Worm (Caenorhabditis elegans): ENCODE data around the gene F53H1.3.
"Not testable (repeated sequence)": the region's sequence is repeated elsewhere in the genome, so short reads cannot be mapped to it uniquely, and the experiment has no call there.

The F53H1.3 gene

DNA sequence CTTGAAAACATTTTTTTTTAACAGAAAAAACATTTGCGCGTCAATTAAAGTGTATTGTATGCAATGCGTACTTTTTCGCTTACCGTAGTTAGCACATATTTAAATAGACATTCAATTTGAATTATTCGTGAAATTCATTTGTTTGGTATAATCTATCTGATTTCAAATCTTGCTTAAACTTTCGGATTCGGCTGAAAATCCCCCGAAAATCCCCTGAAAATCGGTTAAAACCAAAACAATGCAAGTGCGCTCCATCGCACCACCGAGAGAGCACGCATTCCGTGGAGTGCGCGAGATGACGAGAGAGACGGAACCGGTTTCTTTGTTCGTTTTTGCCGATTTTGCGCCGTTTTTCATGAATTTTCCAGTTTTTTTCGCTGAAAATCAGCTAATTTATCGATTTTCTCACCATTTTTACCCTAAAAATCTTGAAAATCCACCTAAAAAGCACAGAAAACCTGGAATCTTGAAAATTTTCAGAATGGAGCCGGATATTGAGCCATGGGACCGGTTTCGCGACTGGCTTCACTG is at the start of gene F53H1.3:
F53H1.3 (plus strand) TSS at position 481 of the 531 bp plus-strand sequence.
- no peak for TF ChIP-seq F13C5.2 (tag; optimal IDR thresholded peaks at IDR 0.05)
- TF ChIP-seq flt-1 (GFP tag; IDR thresholded peaks at IDR 0.05), result no peak
- TF ChIP-seq ceh-36 (tag; optimal IDR thresholded peaks at IDR 0.05), result no peak
- TF ChIP-seq ceh-13 (GFP tag; optimal IDR thresholded peaks at IDR 0.05), result no peak
- TF ChIP-seq aly-1 (tag; optimal IDR thresholded peaks at IDR 0.05), result no peak
- no peak for TF ChIP-seq tbx-11 (GFP tag; IDR thresholded peaks at IDR 0.05)
- TF ChIP-seq hmbx-1 (tag; optimal IDR thresholded peaks at IDR 0.05), result no peak
- TF ChIP-seq B0310.2 (tag; optimal IDR thresholded peaks at IDR 0.05), result no peak

DNA sequence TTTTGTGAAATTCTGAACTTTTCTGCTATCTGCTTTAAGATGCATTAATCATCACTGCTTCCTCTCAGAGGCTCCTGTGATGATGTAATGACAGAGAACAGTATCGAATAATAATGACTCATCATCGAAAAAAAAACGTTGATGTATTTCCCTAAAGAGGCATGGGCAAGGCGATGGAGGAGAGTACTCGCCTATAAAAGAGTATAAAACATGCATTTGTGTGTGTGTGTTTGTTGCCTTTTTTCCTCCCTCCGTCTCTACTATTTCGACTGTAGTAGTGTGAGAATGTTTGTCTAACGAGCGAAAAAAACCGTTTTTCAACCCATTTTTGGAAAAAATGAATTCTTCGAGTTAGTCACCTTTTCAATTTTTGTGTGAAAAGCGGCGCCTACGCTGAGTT is 44.1 kb upstream of the F53H1.3 start:
- TF ChIP-seq tbx-37 (GFP tag; conservative IDR thresholded peaks at IDR 0.05), result no peak
- TF ChIP-seq tra-4 (tag; optimal IDR thresholded peaks at IDR 0.05), result no peak
- TF ChIP-seq aly-1 (tag; optimal IDR thresholded peaks at IDR 0.05), result no peak
- no peak for TF ChIP-seq hmbx-1 (tag; optimal IDR thresholded peaks at IDR 0.05)
- TF ChIP-seq hmg-4 (GFP tag; optimal IDR thresholded peaks at IDR 0.05), result no peak
- no peak for TF ChIP-seq tbx-11 (GFP tag; IDR thresholded peaks at IDR 0.05)
- no peak for TF ChIP-seq ama-1 (optimal IDR thresholded peaks at IDR 0.05)
- no peak for TF ChIP-seq ceh-13 (GFP tag; optimal IDR thresholded peaks at IDR 0.05)
- TF ChIP-seq ets-7 (tag; optimal IDR thresholded peaks at IDR 0.05), result no peak
- no peak for TF ChIP-seq hnd-1 (tag; optimal IDR thresholded peaks at IDR 0.05)
- TF ChIP-seq F13C5.2 (tag; optimal IDR thresholded peaks at IDR 0.05), result no peak
- TF ChIP-seq scrt-1 (GFP tag; IDR thresholded peaks at IDR 0.05), result no peak
- no peak for TF ChIP-seq flt-1 (GFP tag; IDR thresholded peaks at IDR 0.05)
- no peak for TF ChIP-seq B0310.2 (tag; optimal IDR thresholded peaks at IDR 0.05)
- TF ChIP-seq ceh-36 (tag; optimal IDR thresholded peaks at IDR 0.05), result no peak
- TF ChIP-seq pes-1 (GFP tag; IDR thresholded peaks at IDR 0.05), result no peak
- TF ChIP-seq sea-1 (GFP tag; conservative IDR thresholded peaks at IDR 0.05), result no peak

ce11 chrIV:1286549-1286948 is 42.4 kb upstream of the F53H1.3 start:
- TF ChIP-seq sea-1 (GFP tag; conservative IDR thresholded peaks at IDR 0.05), result no peak
- no peak for TF ChIP-seq tra-4 (tag; optimal IDR thresholded peaks at IDR 0.05)
- no peak for TF ChIP-seq pes-1 (GFP tag; IDR thresholded peaks at IDR 0.05)

DNA sequence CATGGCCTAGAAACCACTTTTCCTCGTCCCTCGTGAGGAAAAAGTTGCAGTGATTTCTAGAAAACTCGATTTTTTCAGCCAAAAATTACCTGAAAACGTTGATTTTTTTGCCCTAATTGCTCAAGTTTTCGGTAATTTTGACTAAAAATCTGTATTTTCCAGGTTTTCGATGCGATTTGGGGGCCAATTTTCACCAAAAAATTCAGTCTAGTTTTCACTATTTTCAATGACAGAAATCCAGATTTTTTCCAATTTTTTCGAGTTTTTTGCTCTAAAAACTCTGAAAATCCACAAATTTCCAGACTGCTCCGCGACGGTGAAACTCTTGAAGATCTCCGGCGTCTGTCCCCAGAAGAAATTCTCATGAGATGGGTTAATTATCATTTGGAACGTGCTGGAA is 39.6 kb upstream of the F53H1.3 start, which contains the start of gene plst-1:
plst-1 (plus strand) TSS at position 301 of the 400 bp plus-strand sequence.
- TF ChIP-seq pes-1 (GFP tag; IDR thresholded peaks at IDR 0.05) (no peak), tbx-11 (GFP tag; IDR thresholded peaks at IDR 0.05) (no peak), hmg-4 (GFP tag; optimal IDR thresholded peaks at IDR 0.05) (no peak), tra-4 (tag; optimal IDR thresholded peaks at IDR 0.05) (no peak), tbx-37 (GFP tag; conservative IDR thresholded peaks at IDR 0.05) (no peak)

DNA sequence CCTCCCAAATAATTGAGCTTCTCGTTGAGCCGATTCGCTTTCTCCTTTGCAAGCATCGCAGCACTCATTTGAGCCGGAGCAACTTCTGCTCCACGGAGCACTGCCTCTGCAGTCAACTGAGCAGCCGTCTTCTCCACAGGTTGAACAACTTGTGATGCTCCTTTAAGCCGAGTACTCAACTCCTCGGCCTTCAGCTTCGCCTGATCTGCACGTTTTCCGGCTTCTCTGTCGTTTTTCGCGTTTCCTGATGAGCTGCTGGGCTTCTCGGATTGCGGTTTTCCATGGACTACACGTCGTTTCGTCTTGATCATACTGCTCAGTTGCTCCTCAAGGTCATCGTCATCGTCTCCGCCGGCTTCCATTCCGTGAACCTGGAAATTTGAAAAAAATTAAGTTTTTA is 30.0 kb upstream of the F53H1.3 start:
- TF ChIP-seq pes-1 (GFP tag; IDR thresholded peaks at IDR 0.05) (no peak), scrt-1 (GFP tag; IDR thresholded peaks at IDR 0.05) (no peak), tbx-11 (GFP tag; IDR thresholded peaks at IDR 0.05) (no peak), sea-1 (GFP tag; conservative IDR thresholded peaks at IDR 0.05) (no peak), ceh-13 (GFP tag; optimal IDR thresholded peaks at IDR 0.05) (no peak), F13C5.2 (tag; optimal IDR thresholded peaks at IDR 0.05) (no peak), ets-7 (tag; optimal IDR thresholded peaks at IDR 0.05) (no peak), aly-1 (tag; optimal IDR thresholded peaks at IDR 0.05) (no peak), hmbx-1 (tag; optimal IDR thresholded peaks at IDR 0.05) (no peak), tbx-37 (GFP tag; conservative IDR thresholded peaks at IDR 0.05) (no peak), ceh-36 (tag; optimal IDR thresholded peaks at IDR 0.05) (no peak), ama-1 (optimal IDR thresholded peaks at IDR 0.05) (no peak), tra-4 (tag; optimal IDR thresholded peaks at IDR 0.05) (no peak), B0310.2 (tag; optimal IDR thresholded peaks at IDR 0.05) (no peak)

- 0 out of 2 replicates have a peak, but pooled peaks have one; percentile 39 for TF ChIP-seq pes-1 (GFP tag; IDR thresholded peaks at IDR 0.05)
- TF ChIP-seq tbx-11 (GFP tag; IDR thresholded peaks at IDR 0.05), result no peak
Measured at ce11 chrIV:1309600-1310207, 19.3 kb upstream of the F53H1.3 start, which contains the start of the genes ddx-46 and F53H1.4. ddx-46 (minus strand) TSS chrIV:1309650. F53H1.4 (plus strand) TSS chrIV:1310166.

ce11 chrIV:1310337-1310736 is 18.6 kb upstream of the F53H1.3 start:
- TF ChIP-seq ama-1 (optimal IDR thresholded peaks at IDR 0.05), result no peak
- no peak for TF ChIP-seq F13C5.2 (tag; optimal IDR thresholded peaks at IDR 0.05)
- no peak for TF ChIP-seq tbx-37 (GFP tag; conservative IDR thresholded peaks at IDR 0.05)
- TF ChIP-seq ceh-36 (tag; optimal IDR thresholded peaks at IDR 0.05), result no peak
- no peak for TF ChIP-seq flt-1 (GFP tag; IDR thresholded peaks at IDR 0.05)
- TF ChIP-seq tbx-11 (GFP tag; IDR thresholded peaks at IDR 0.05), result no peak
- TF ChIP-seq aly-1 (tag; optimal IDR thresholded peaks at IDR 0.05), result no peak
- TF ChIP-seq B0310.2 (tag; optimal IDR thresholded peaks at IDR 0.05), result no peak
- TF ChIP-seq ets-7 (tag; optimal IDR thresholded peaks at IDR 0.05), result no peak
- TF ChIP-seq tra-4 (tag; optimal IDR thresholded peaks at IDR 0.05), result no peak

- not testable (repeated sequence) for TF ChIP-seq flt-1 (GFP tag; IDR thresholded peaks at IDR 0.05); aly-1 (tag; optimal IDR thresholded peaks at IDR 0.05); tra-4 (tag; optimal IDR thresholded peaks at IDR 0.05)
Measured at ce11 chrIV:1340788-1341187, 11.8 kb downstream of the F53H1.3 start, which contains the start of gene F58F6.6. F58F6.6 (plus strand) TSS chrIV:1341088.
